Worm (Caenorhabditis elegans) whole organism, mixed stage, embryonic: ENCODE measurements around the gene C07A9.10.

Experiments
- cnd-1 ChIP-seq: fragments of 200-800 bp; sonication (Bioruptor generic); optimal IDR thresholded peaks from 2 replicates; lab custom pipeline; 2018; ENCODE audit warnings: mild to moderate bottlenecking, missing genetic modification characterization, missing compliant biosample characterization
- elt-3 ChIP-seq: fragments of 150-350 bp; optimal IDR thresholded peaks from 2 replicates; lab custom pipeline; 2014; ENCODE audit warnings: missing biosample characterization, missing genetic modification characterization
- hlh-1 ChIP-seq: fragments of 150-350 bp; optimal IDR thresholded peaks from 2 replicates; lab custom pipeline; 2014; ENCODE audit warnings: missing biosample characterization, missing genetic modification reagents, missing genetic modification characterization
- nhr-237 ChIP-seq: fragments of 150-350 bp; optimal IDR thresholded peaks from 2 replicates; lab custom pipeline; 2014; ENCODE audit warnings: missing biosample characterization, missing genetic modification characterization
- nhr-28 ChIP-seq: fragments of 150-350 bp; optimal IDR thresholded peaks from 2 replicates; lab custom pipeline; 2014; ENCODE audit warnings: missing biosample characterization, missing genetic modification characterization
- sptf-1 ChIP-seq: sonication (generic microtip); optimal IDR thresholded peaks from 2 replicates; lab custom pipeline; 2017; ENCODE audit warnings: mild to moderate bottlenecking, missing genetic modification characterization, moderate library complexity, missing compliant biosample characterization
- unc-62 ChIP-seq: fragments of 150-350 bp; optimal IDR thresholded peaks from 2 replicates; lab custom pipeline; 2014; ENCODE audit warnings: missing biosample characterization, missing genetic modification reagents, missing genetic modification characterization

ce11 chrIII:9697323-9697722, 11.5 kb upstream of the C07A9.10 start:
- no peak for TF ChIP-seq nhr-237 (tag; lab: Kevin White, UChicago)
- TF ChIP-seq cnd-1 (tag; lab: Kevin White, UChicago), result no peak
- TF ChIP-seq unc-62 (GFP tag; lab: Kevin White, UChicago), result no peak
- no peak for TF ChIP-seq elt-3 (tag; lab: Kevin White, UChicago)
- TF ChIP-seq hlh-1 (tag; lab: Kevin White, UChicago), result no peak
- no peak for TF ChIP-seq sptf-1 (tag; lab: Kevin White, UChicago)
- TF ChIP-seq nhr-28, result no peak
